Fruit fly (Drosophila melanogaster) whole organism, embryonic: ENCODE measurements around the gene solo.
A peak's percentile ranks its signal among the peaks of the same experiment; 100 is the strongest.

Experiments
- Blimp-1 ChIP-seq: fragments of 200-800 bp; sonication (Bioruptor generic); optimal IDR thresholded peaks from 3 replicates; lab custom pipeline; 2018; ENCODE audit warnings: missing biosample characterization, missing genetic modification characterization, mild to moderate bottlenecking, moderate library complexity, missing genetic modification reagents
- CG10267 ChIP-seq: fragments of 200-800 bp; sonication (Bioruptor generic); optimal IDR thresholded peaks from 2 replicates; lab custom pipeline; 2018; ENCODE audit warnings: missing biosample characterization, mild to moderate bottlenecking, missing genetic modification characterization, moderate library complexity
- CG11695 ChIP-seq: fragments of 200-800 bp; sonication (Bioruptor generic); IDR thresholded peaks from 3 replicates; pipeline ENCODE4 v1.3.6; 2022; ENCODE audit warnings: missing biosample characterization, missing genetic modification characterization
- CG13287 ChIP-seq: fragments of 200-800 bp; sonication (Bioruptor generic); IDR thresholded peaks from 2 replicates; pipeline ENCODE4 v1.3.6; 2022; ENCODE audit warnings: missing biosample characterization, missing genetic modification characterization; ENCODE audit not compliant: partially characterized antibody
- CG14441 ChIP-seq: fragments of 200-800 bp; sonication (Bioruptor generic); IDR thresholded peaks from 2 replicates; pipeline ENCODE4 v1.3.6; 2022; ENCODE audit warnings: missing biosample characterization, missing genetic modification characterization
- CG14860 ChIP-seq: fragments of 200-800 bp; sonication (Bioruptor generic); IDR thresholded peaks from 3 replicates; pipeline ENCODE4 v1.3.6; 2022; ENCODE audit warnings: missing biosample characterization, missing genetic modification characterization; ENCODE audit not compliant: partially characterized antibody
- CG15479 ChIP-seq: fragments of 200-800 bp; sonication (Bioruptor generic); optimal IDR thresholded peaks from 3 replicates; lab custom pipeline; 2019; ENCODE audit warnings: missing biosample characterization, mild to moderate bottlenecking, missing genetic modification characterization, moderate library complexity
- CG17912 ChIP-seq: fragments of 200-800 bp; sonication (Bioruptor generic); optimal IDR thresholded peaks from 2 replicates; lab custom pipeline; 2018; ENCODE audit warnings: missing biosample characterization, mild to moderate bottlenecking, missing genetic modification characterization
- CG1792 ChIP-seq: fragments of 200-800 bp; sonication (Bioruptor generic); optimal IDR thresholded peaks from 2 replicates; lab custom pipeline; 2016; ENCODE audit warnings: missing biosample characterization, missing genetic modification characterization
- CG18476 ChIP-seq: fragments of 200-800 bp; sonication (Bioruptor generic); optimal IDR thresholded peaks from 2 replicates; lab custom pipeline; 2016; ENCODE audit warnings: missing biosample characterization, mild to moderate bottlenecking, missing genetic modification characterization
- CG2116 ChIP-seq: fragments of 200-800 bp; sonication (Bioruptor generic); optimal IDR thresholded peaks from 3 replicates; lab custom pipeline; 2018; ENCODE audit warnings: missing biosample characterization, mild to moderate bottlenecking, missing genetic modification characterization
- CG2712 ChIP-seq: fragments of 200-800 bp; optimal IDR thresholded peaks from 3 replicates; lab custom pipeline; 2019; ENCODE audit warnings: missing biosample characterization, mild to moderate bottlenecking, missing genetic modification characterization, moderate library complexity
- CG3163 ChIP-seq: fragments of 200-800 bp; sonication (Bioruptor generic); optimal IDR thresholded peaks from 3 replicates; lab custom pipeline; 2016; ENCODE audit warnings: missing biosample characterization, missing genetic modification characterization
- CG6254 ChIP-seq: fragments of 200-800 bp; sonication (Bioruptor generic); optimal IDR thresholded peaks from 3 replicates; lab custom pipeline; 2017; ENCODE audit warnings: mild to moderate bottlenecking, missing biosample characterization, missing genetic modification reagents, missing genetic modification characterization
- CG6854 ChIP-seq: fragments of 200-800 bp; sonication (Bioruptor generic); optimal IDR thresholded peaks from 3 replicates; lab custom pipeline; 2017; ENCODE audit warnings: missing biosample characterization, mild to moderate bottlenecking, missing genetic modification characterization
- CG7987 ChIP-seq: fragments of 200-800 bp; sonication (Bioruptor generic); optimal IDR thresholded peaks from 2 replicates; lab custom pipeline; 2018; ENCODE audit warnings: missing biosample characterization, mild to moderate bottlenecking, missing genetic modification characterization, moderate library complexity
- CG8388 ChIP-seq: fragments of 200-800 bp; sonication (Bioruptor generic); optimal IDR thresholded peaks from 2 replicates; lab custom pipeline; 2019; ENCODE audit warnings: missing biosample characterization, mild to moderate bottlenecking, missing genetic modification characterization, moderate library complexity
- CG8765 ChIP-seq: fragments of 200-800 bp; sonication (Bioruptor generic); IDR thresholded peaks from 2 replicates; pipeline ENCODE4 v1.3.6; 2022; ENCODE audit warnings: missing biosample characterization, missing genetic modification characterization
- CG8924 ChIP-seq: fragments of 200-800 bp; optimal IDR thresholded peaks from 3 replicates; lab custom pipeline; 2019; ENCODE audit warnings: missing biosample characterization, mild to moderate bottlenecking, missing genetic modification characterization, moderate library complexity
- Camta ChIP-seq: fragments of 200-800 bp; sonication (Bioruptor generic); optimal IDR thresholded peaks from 2 replicates; lab custom pipeline; 2016; ENCODE audit warnings: missing biosample characterization, missing genetic modification characterization
- CoRest ChIP-seq: fragments of 200-800 bp; sonication (Bioruptor generic); optimal IDR thresholded peaks from 3 replicates; lab custom pipeline; 2018; ENCODE audit warnings: missing biosample characterization, mild to moderate bottlenecking, missing genetic modification characterization, moderate library complexity
- Dad ChIP-seq: fragments of 200-800 bp; sonication (Bioruptor generic); optimal IDR thresholded peaks from 3 replicates; lab custom pipeline; 2016; ENCODE audit warnings: missing biosample characterization, missing genetic modification characterization
- Dip3 ChIP-seq: fragments of 200-800 bp; sonication (Bioruptor generic); optimal IDR thresholded peaks from 3 replicates; lab custom pipeline; 2016; ENCODE audit warnings: missing biosample characterization, missing genetic modification characterization
- Hey ChIP-seq: fragments of 200-800 bp; sonication (Bioruptor generic); optimal IDR thresholded peaks from 3 replicates; lab custom pipeline; 2018; ENCODE audit warnings: missing biosample characterization, mild to moderate bottlenecking, missing genetic modification characterization
- Meics ChIP-seq: fragments of 200-800 bp; sonication (Bioruptor generic); optimal IDR thresholded peaks from 2 replicates; lab custom pipeline; 2017; ENCODE audit warnings: missing biosample characterization, mild to moderate bottlenecking, missing genetic modification characterization
- NFAT ChIP-seq: fragments of 200-800 bp; sonication (Bioruptor generic); IDR thresholded peaks from 2 replicates; pipeline ENCODE4 v1.3.6; 2022; ENCODE audit warnings: missing biosample characterization, missing genetic modification characterization
- Ptx1 ChIP-seq: fragments of 200-800 bp; sonication (Bioruptor generic); IDR thresholded peaks from 2 replicates; pipeline ENCODE4 v1.3.6; 2022; ENCODE audit warnings: missing biosample characterization, missing genetic modification characterization
- al ChIP-seq: fragments of 200-800 bp; sonication (Bioruptor generic); IDR thresholded peaks from 2 replicates; pipeline ENCODE4 v1.3.6; 2022; ENCODE audit warnings: missing biosample characterization, missing genetic modification characterization
- bowl ChIP-seq: fragments of 200-800 bp; sonication (Bioruptor generic); IDR thresholded peaks from 2 replicates; pipeline ENCODE4 v1.3.6; 2022; ENCODE audit warnings: missing biosample characterization, missing genetic modification characterization
- crp ChIP-seq, 2 experiments: fragments of 200-800 bp; sonication (Bioruptor generic); optimal IDR thresholded peaks; 2 replicates in 1 of 2; 3 replicates in 1 of 2; lab custom pipeline; 2017; ENCODE audit warnings: missing biosample characterization in 2 of 2, missing genetic modification characterization in 2 of 2, mild to moderate bottlenecking in 1 of 2, moderate library complexity in 1 of 2
- ems ChIP-seq: fragments of 200-800 bp; sonication (Bioruptor generic); optimal IDR thresholded peaks from 3 replicates; lab custom pipeline; 2016; ENCODE audit warnings: missing biosample characterization, missing genetic modification characterization
- fu2 ChIP-seq: fragments of 200-800 bp; sonication (Bioruptor generic); optimal IDR thresholded peaks from 2 replicates; lab custom pipeline; 2016; ENCODE audit warnings: missing biosample characterization, missing genetic modification characterization
- gem ChIP-seq: fragments of 200-800 bp; sonication (Bioruptor generic); optimal IDR thresholded peaks from 2 replicates; lab custom pipeline; 2019; ENCODE audit warnings: missing biosample characterization, mild to moderate bottlenecking, missing genetic modification characterization, moderate library complexity
- jing ChIP-seq: fragments of 200-800 bp; sonication (Bioruptor generic); optimal IDR thresholded peaks from 2 replicates; lab custom pipeline; 2018; ENCODE audit warnings: missing biosample characterization, mild to moderate bottlenecking, missing genetic modification characterization
- jumu ChIP-seq: fragments of 200-800 bp; sonication (Bioruptor generic); optimal IDR thresholded peaks from 3 replicates; lab custom pipeline; 2016; ENCODE audit warnings: missing biosample characterization, missing genetic modification characterization
- ken ChIP-seq: fragments of 200-800 bp; sonication (Bioruptor generic); IDR thresholded peaks from 3 replicates; pipeline ENCODE4 v1.3.6; 2022; ENCODE audit warnings: missing biosample characterization, missing genetic modification characterization
- lab ChIP-seq: fragments of 200-800 bp; sonication (Bioruptor generic); optimal IDR thresholded peaks from 3 replicates; lab custom pipeline; 2017; ENCODE audit warnings: missing biosample characterization, missing genetic modification characterization, mild to moderate bottlenecking, moderate library complexity, missing genetic modification reagents
- lov ChIP-seq, 2 experiments: fragments of 200-800 bp in 1 of 2; fragments of >200 bp in 1 of 2; sonication (Bioruptor generic) in 1 of 2; IDR thresholded peaks in 1 of 2; optimal IDR thresholded peaks in 1 of 2; 2 replicates in 1 of 2; 3 replicates in 1 of 2; pipeline versions ENCODE4 v1.3.6 to Lab custom; 2017 to 2022; ENCODE audit warnings: missing biosample characterization in 1 of 2, missing genetic modification characterization in 1 of 2
- nau ChIP-seq: fragments of 200-800 bp; sonication (Bioruptor generic); optimal IDR thresholded peaks from 3 replicates; lab custom pipeline; 2017; ENCODE audit warnings: missing biosample characterization, mild to moderate bottlenecking, missing genetic modification characterization, missing genetic modification reagents
- pfk ChIP-seq: fragments of 200-800 bp; sonication (Bioruptor generic); optimal IDR thresholded peaks from 2 replicates; lab custom pipeline; 2018; ENCODE audit warnings: missing biosample characterization, mild to moderate bottlenecking, missing genetic modification characterization, moderate library complexity
- ranshi ChIP-seq: fragments of 200-800 bp; sonication (Bioruptor generic); IDR thresholded peaks from 2 replicates; pipeline ENCODE4 v1.3.6; 2022; ENCODE audit warnings: missing biosample characterization, missing genetic modification characterization
- ro ChIP-seq: fragments of 200-800 bp; sonication (Bioruptor generic); IDR thresholded peaks from 2 replicates; pipeline ENCODE4 v1.3.6; 2022; ENCODE audit warnings: missing biosample characterization, missing genetic modification characterization
- sens ChIP-seq: fragments of 200-800 bp; sonication (Bioruptor generic); peaks from one replicate; lab custom pipeline; 2016; ENCODE audit warnings: missing biosample characterization, missing genetic modification characterization
- sens-2 ChIP-seq: fragments of 200-800 bp; sonication (Bioruptor generic); IDR thresholded peaks from 2 replicates; pipeline ENCODE4 v1.3.6; 2022; ENCODE audit warnings: missing biosample characterization, missing genetic modification characterization
- so ChIP-seq: fragments of 200-800 bp; sonication (Bioruptor generic); IDR thresholded peaks from 3 replicates; pipeline ENCODE4 v1.3.6; 2022; ENCODE audit warnings: missing biosample characterization, missing genetic modification characterization
- sqz ChIP-seq: fragments of 200-800 bp; sonication (Bioruptor generic); optimal IDR thresholded peaks from 3 replicates; lab custom pipeline; 2018; ENCODE audit warnings: missing biosample characterization, mild to moderate bottlenecking, missing genetic modification characterization
- sug ChIP-seq: fragments of 200-800 bp; optimal IDR thresholded peaks from 2 replicates; lab custom pipeline; 2019; ENCODE audit warnings: missing biosample characterization, mild to moderate bottlenecking, missing genetic modification characterization, moderate library complexity
- tap ChIP-seq: fragments of 200-800 bp; optimal IDR thresholded peaks from 3 replicates; lab custom pipeline; 2019; ENCODE audit warnings: missing biosample characterization, mild to moderate bottlenecking, missing genetic modification characterization, moderate library complexity
- z ChIP-seq: fragments of 200-800 bp; sonication (Bioruptor generic); IDR thresholded peaks from 3 replicates; pipeline ENCODE4 v1.3.6; 2022; ENCODE audit warnings: missing biosample characterization, missing genetic modification characterization
- zen ChIP-seq: fragments of 200-800 bp; sonication (Bioruptor generic); optimal IDR thresholded peaks from 3 replicates; lab custom pipeline; 2018; ENCODE audit warnings: missing biosample characterization, mild to moderate bottlenecking, missing genetic modification characterization, moderate library complexity
- zfh2 ChIP-seq: fragments of 200-800 bp; sonication (Bioruptor generic); optimal IDR thresholded peaks from 2 replicates; lab custom pipeline; 2016; ENCODE audit warnings: missing biosample characterization, missing genetic modification characterization

Gene solo

DNA sequence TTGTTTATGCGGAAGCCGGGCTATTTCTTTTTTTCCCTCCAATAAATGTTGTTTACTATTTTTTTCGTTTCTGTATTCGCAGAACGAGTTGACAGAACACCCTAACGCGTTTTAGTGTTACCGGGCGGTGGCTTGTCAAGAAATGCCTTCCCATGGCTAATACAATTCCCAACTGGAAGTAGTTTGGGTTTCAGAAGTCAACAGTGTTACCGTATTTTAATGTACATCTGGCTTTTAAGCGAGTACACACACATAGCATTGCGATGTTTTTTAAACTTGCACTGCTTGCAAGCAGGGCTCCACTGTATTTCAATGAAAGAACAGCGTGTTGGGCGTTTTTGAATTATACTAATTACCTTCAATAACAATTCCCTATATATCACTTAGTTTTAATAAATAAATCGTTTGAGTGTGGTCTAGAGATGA lies 863 bp upstream of the solo start, which contains the start of gene TfIIS (continued):
- TF ChIP-seq Ptx1 (GFP tag; lab: Robert Waterston, UW) (peak; percentile 12; the same call in 1 of the 2 replicates), tap (no peak), jumu (GFP tag; lab: Kevin White, UChicago) (peak; percentile 42), CG17912 (GFP tag; lab: Kevin White, UChicago) (peak; percentile 11), CG7987 (GFP tag; lab: Kevin White, UChicago) (no peak), sens (GFP tag; lab: Kevin White, UChicago) (no peak), CG6254 (GFP tag; lab: Kevin White, UChicago) (no peak), CG14860 (GFP tag; lab: Robert Waterston, UW) (no peak), CG3163 (GFP tag; lab: Kevin White, UChicago) (peak; percentile 24), CG8388 (GFP tag; lab: Kevin White, UChicago) (no peak), so (GFP tag; lab: Robert Waterston, UW) (no peak), CG18476 (GFP tag; lab: Kevin White, UChicago) (no peak), CG2116 (GFP tag; lab: Kevin White, UChicago) (peak; percentile 30), CG2712 (peak; percentile 21), CG6854 (GFP tag; lab: Kevin White, UChicago) (no peak), Hey (tag; lab: Kevin White, UChicago) (no peak), Meics (GFP tag; lab: Kevin White, UChicago) (no peak), ro (GFP tag; lab: Robert Waterston, UW) (no peak), bowl (GFP tag; lab: Robert Waterston, UW) (no peak), CG10267 (tag; lab: Kevin White, UChicago) (peak; percentile 30), CoRest (tag; lab: Kevin White, UChicago) (peak; percentile 55), Dad (GFP tag; lab: Kevin White, UChicago) (no peak), CG1792 (no peak), CG15479 (GFP tag; lab: Kevin White, UChicago) (no peak), al (GFP tag; lab: Robert Waterston, UW) (no peak), gem (tag; lab: Kevin White, UChicago) (peak; percentile 13), ranshi (GFP tag; lab: Robert Waterston, UW) (no peak), lov (optimal IDR thresholded peaks at IDR 0.05; lab: Kevin White, UChicago) (no peak), lov (GFP tag; IDR thresholded peaks at IDR 0.05; lab: Robert Waterston, UW) (no peak), pfk (GFP tag; lab: Kevin White, UChicago) (no peak), Dip3 (GFP tag; lab: Kevin White, UChicago) (no peak), Blimp-1 (GFP tag; lab: Kevin White, UChicago) (no peak), sens-2 (GFP tag; lab: Robert Waterston, UW) (no peak), CG13287 (GFP tag; lab: Robert Waterston, UW) (peak; percentile 50; the same call in 1 of the 2 replicates), z (no peak), NFAT (no peak), zen (tag; lab: Kevin White, UChicago) (peak; percentile 82), CG8765 (GFP tag; lab: Robert Waterston, UW) (no peak), sug (peak; percentile 40), CG14441 (GFP tag; lab: Robert Waterston, UW) (no peak), sqz (peak; percentile 67), ems (no peak), lab (no peak), fu2 (GFP tag; lab: Kevin White, UChicago) (no peak), jing (no peak), nau (GFP tag; lab: Kevin White, UChicago) (no peak), crp (GFP tag; optimal IDR thresholded peaks at IDR 0.05; lab: Kevin White, UChicago) (peak in 1 of 2 experiments; percentile 30), CG8924 (no peak), ken (no peak), Camta (GFP tag; lab: Kevin White, UChicago) (no peak), CG11695 (GFP tag; lab: Robert Waterston, UW) (no peak), zfh2 (GFP tag; lab: Kevin White, UChicago) (no peak)
